Fruit fly (Drosophila melanogaster) whole organism, embryonic: ENCODE results near the gene Rassf.
A peak's percentile ranks its signal among the peaks of the same experiment; 100 is the strongest.

Experiments
- Aef1 ChIP-seq: fragments of 200-800 bp; sonication (Bioruptor generic); IDR thresholded peaks from 3 replicates; pipeline ENCODE4 v1.3.6; 2022; ENCODE audit warnings: missing biosample characterization, missing genetic modification characterization
- Awh ChIP-seq: fragments of 200-800 bp; sonication (Bioruptor generic); IDR thresholded peaks from 2 replicates; pipeline ENCODE4, ENCODE4 v1.3.6; 2022; ENCODE audit warnings: missing biosample characterization, missing genetic modification characterization
- Bdp1 ChIP-seq: fragments of 200-800 bp; sonication (Bioruptor generic); optimal IDR thresholded peaks from 3 replicates; lab custom pipeline; 2016; ENCODE audit warnings: missing biosample characterization, missing genetic modification characterization
- CG10147 ChIP-seq: fragments of 200-800 bp; sonication (Bioruptor generic); optimal IDR thresholded peaks from 2 replicates; lab custom pipeline; 2019; ENCODE audit warnings: missing biosample characterization, mild to moderate bottlenecking, missing genetic modification characterization, moderate library complexity
- CG10274 ChIP-seq: fragments of 200-800 bp; sonication (Bioruptor generic); optimal IDR thresholded peaks from 3 replicates; lab custom pipeline; 2017; ENCODE audit warnings: missing biosample characterization, mild to moderate bottlenecking, missing genetic modification characterization
- CG10543 ChIP-seq: fragments of 200-800 bp; sonication (Bioruptor generic); optimal IDR thresholded peaks from 3 replicates; lab custom pipeline; 2017; ENCODE audit warnings: missing biosample characterization, mild to moderate bottlenecking, missing genetic modification characterization, moderate library complexity
- CG11456 ChIP-seq: fragments of 200-800 bp; sonication (Bioruptor generic); IDR thresholded peaks from 3 replicates; pipeline ENCODE4 v1.3.6; 2022; ENCODE audit warnings: missing biosample characterization, missing genetic modification characterization
- CG11695 ChIP-seq: fragments of 200-800 bp; sonication (Bioruptor generic); IDR thresholded peaks from 3 replicates; pipeline ENCODE4 v1.3.6; 2022; ENCODE audit warnings: missing biosample characterization, missing genetic modification characterization
- CG11723 ChIP-seq: fragments of 200-800 bp; sonication (Bioruptor generic); optimal IDR thresholded peaks from 2 replicates; lab custom pipeline; 2017; ENCODE audit warnings: missing biosample characterization, mild to moderate bottlenecking, missing genetic modification characterization
- CG12071 ChIP-seq: fragments of 200-800 bp; sonication (Bioruptor generic); optimal IDR thresholded peaks from 3 replicates; lab custom pipeline; 2018; ENCODE audit warnings: missing biosample characterization, mild to moderate bottlenecking, missing genetic modification characterization
- CG12219 ChIP-seq: fragments of 200-800 bp; sonication (Bioruptor generic); optimal IDR thresholded peaks from 3 replicates; lab custom pipeline; 2018; ENCODE audit warnings: missing biosample characterization, mild to moderate bottlenecking, missing genetic modification characterization
- CG12391 ChIP-seq: fragments of 200-800 bp; sonication (Bioruptor generic); optimal IDR thresholded peaks from 3 replicates; lab custom pipeline; 2018; ENCODE audit warnings: missing biosample characterization, mild to moderate bottlenecking, missing genetic modification characterization, moderate library complexity
- CG15269 ChIP-seq: fragments of 200-800 bp; sonication (Bioruptor generic); optimal IDR thresholded peaks from 2 replicates; lab custom pipeline; 2018; ENCODE audit warnings: missing biosample characterization, mild to moderate bottlenecking, missing genetic modification characterization, moderate library complexity
- CG1832 ChIP-seq: fragments of 200-800 bp; sonication (Bioruptor generic); optimal IDR thresholded peaks from 2 replicates; lab custom pipeline; 2017; ENCODE audit warnings: missing biosample characterization, mild to moderate bottlenecking, missing genetic modification characterization, inconsistent platforms
- CG18619 ChIP-seq: fragments of 200-800 bp; sonication (Bioruptor generic); optimal IDR thresholded peaks from 3 replicates; lab custom pipeline; 2017; ENCODE audit warnings: missing biosample characterization, mild to moderate bottlenecking, missing genetic modification characterization
- CG2116 ChIP-seq: fragments of 200-800 bp; sonication (Bioruptor generic); optimal IDR thresholded peaks from 3 replicates; lab custom pipeline; 2018; ENCODE audit warnings: missing biosample characterization, mild to moderate bottlenecking, missing genetic modification characterization
- CG3847 ChIP-seq: fragments of 200-800 bp; sonication (Bioruptor generic); IDR thresholded peaks from 2 replicates; pipeline ENCODE4 v1.3.6; 2022; ENCODE audit warnings: missing biosample characterization, missing genetic modification characterization
- CG42726 ChIP-seq: fragments of 200-800 bp; sonication (Bioruptor generic); IDR thresholded peaks from 2 replicates; pipeline ENCODE4 v1.3.6; 2022; ENCODE audit warnings: missing biosample characterization, missing genetic modification characterization; ENCODE audit not compliant: partially characterized antibody
- Dbx ChIP-seq: fragments of 200-800 bp; sonication (Bioruptor generic); IDR thresholded peaks from 3 replicates; pipeline ENCODE4 v1.3.6; 2022; ENCODE audit warnings: missing biosample characterization, missing genetic modification characterization
- Eip74EF ChIP-seq, 2 experiments: fragments of 200-800 bp in 1 of 2; fragments of >200 bp in 1 of 2; sonication (Bioruptor generic) in 1 of 2; optimal IDR thresholded peaks; 2 replicates each; lab custom pipeline; 2017 to 2019; ENCODE audit warnings: missing biosample characterization in 2 of 2, missing genetic modification characterization in 2 of 2, mild to moderate bottlenecking in 1 of 2, moderate library complexity in 1 of 2
- Fer2 ChIP-seq: fragments of 200-800 bp; sonication (Bioruptor generic); optimal IDR thresholded peaks from 2 replicates; lab custom pipeline; 2018; ENCODE audit warnings: missing biosample characterization, mild to moderate bottlenecking, missing genetic modification characterization, moderate library complexity
- Fer3 ChIP-seq: fragments of 200-800 bp; sonication (Bioruptor generic); optimal IDR thresholded peaks from 2 replicates; lab custom pipeline; 2018; ENCODE audit warnings: missing biosample characterization, mild to moderate bottlenecking, missing genetic modification characterization, moderate library complexity
- HLH3B ChIP-seq: fragments of 200-800 bp; sonication (Bioruptor generic); IDR thresholded peaks from 2 replicates; pipeline ENCODE4 v1.3.6; 2022; ENCODE audit warnings: missing biosample characterization, missing genetic modification characterization
- Hand ChIP-seq: fragments of 200-800 bp; sonication (Bioruptor generic); optimal IDR thresholded peaks from 2 replicates; lab custom pipeline; 2017; ENCODE audit warnings: mild to moderate bottlenecking, missing biosample characterization, missing genetic modification reagents, missing genetic modification characterization
- Hmx ChIP-seq: fragments of 200-800 bp; sonication (Bioruptor generic); optimal IDR thresholded peaks from 2 replicates; lab custom pipeline; 2016; ENCODE audit warnings: missing biosample characterization, missing genetic modification characterization
- PHDP ChIP-seq: fragments of 200-800 bp; sonication (Bioruptor generic); optimal IDR thresholded peaks from 3 replicates; lab custom pipeline; 2018; ENCODE audit warnings: missing biosample characterization, mild to moderate bottlenecking, missing genetic modification characterization, moderate library complexity
- Six4 ChIP-seq: fragments of 200-800 bp; sonication (Bioruptor generic); optimal IDR thresholded peaks from 2 replicates; lab custom pipeline; 2016; ENCODE audit warnings: missing biosample characterization, missing genetic modification characterization
- Sry-β ChIP-seq: fragments of 200-800 bp; sonication (Bioruptor generic); optimal IDR thresholded peaks from 2 replicates; lab custom pipeline; 2018; ENCODE audit warnings: missing biosample characterization, mild to moderate bottlenecking, missing genetic modification characterization, moderate library complexity
- Ssrp ChIP-seq: fragments of 200-800 bp; sonication (Bioruptor generic); optimal IDR thresholded peaks from 2 replicates; lab custom pipeline; 2018; ENCODE audit warnings: missing biosample characterization, mild to moderate bottlenecking, missing genetic modification characterization, moderate library complexity
- caup ChIP-seq: fragments of 200-800 bp; sonication (Bioruptor generic); optimal IDR thresholded peaks from 3 replicates; lab custom pipeline; 2017; ENCODE audit warnings: missing biosample characterization, mild to moderate bottlenecking, missing genetic modification characterization, moderate library complexity; ENCODE audit not compliant: severe bottlenecking
- chm ChIP-seq: fragments of 200-800 bp; sonication (Bioruptor generic); IDR thresholded peaks from 2 replicates; pipeline ENCODE4 v1.3.6; 2022; ENCODE audit warnings: missing biosample characterization, missing genetic modification characterization
- corto ChIP-seq: fragments of 200-800 bp; sonication (Bioruptor generic); optimal IDR thresholded peaks from 2 replicates; lab custom pipeline; 2016; ENCODE audit warnings: missing biosample characterization, mild to moderate bottlenecking, missing genetic modification characterization, moderate library complexity
- crc ChIP-seq: fragments of 200-800 bp; sonication (Bioruptor generic); optimal IDR thresholded peaks from 2 replicates; lab custom pipeline; 2016; ENCODE audit warnings: missing biosample characterization, missing genetic modification characterization
- ewg ChIP-seq: fragments of 200-800 bp; sonication (Bioruptor generic); optimal IDR thresholded peaks from 3 replicates; lab custom pipeline; 2017; ENCODE audit warnings: mild to moderate bottlenecking, missing biosample characterization, missing genetic modification reagents, missing genetic modification characterization
- ftz-f1 ChIP-seq: fragments of 200-800 bp; sonication (Bioruptor generic); optimal IDR thresholded peaks from 2 replicates; lab custom pipeline; 2016; ENCODE audit warnings: missing biosample characterization, missing genetic modification characterization
- grau ChIP-seq: fragments of 200-800 bp; optimal IDR thresholded peaks from 3 replicates; lab custom pipeline; 2019; ENCODE audit warnings: missing biosample characterization, mild to moderate bottlenecking, missing genetic modification characterization, moderate library complexity
- grn ChIP-seq: fragments of 200-800 bp; sonication (Bioruptor generic); optimal IDR thresholded peaks from 3 replicates; lab custom pipeline; 2017; ENCODE audit warnings: missing biosample characterization, missing genetic modification characterization
- gsb ChIP-seq: fragments of 200-800 bp; sonication (Bioruptor generic); IDR thresholded peaks from 2 replicates; pipeline ENCODE4 v1.3.6; 2022; ENCODE audit warnings: missing biosample characterization, missing genetic modification characterization
- inv ChIP-seq: fragments of 200-800 bp; sonication (Bioruptor generic); IDR thresholded peaks from 2 replicates; pipeline ENCODE4 v1.3.6; 2022; ENCODE audit warnings: missing biosample characterization, missing genetic modification characterization; ENCODE audit not compliant: partially characterized antibody
- odd ChIP-seq: fragments of 200-800 bp; sonication (Bioruptor generic); optimal IDR thresholded peaks from 2 replicates; lab custom pipeline; 2017; ENCODE audit warnings: missing biosample characterization, mild to moderate bottlenecking, missing genetic modification characterization
- peb ChIP-seq: fragments of 200-800 bp; sonication (Bioruptor generic); IDR thresholded peaks from 2 replicates; pipeline ENCODE4 v1.3.6; 2022; ENCODE audit warnings: missing biosample characterization, missing genetic modification characterization
- salm ChIP-seq: fragments of 200-800 bp; sonication (Bioruptor generic); optimal IDR thresholded peaks from 2 replicates; lab custom pipeline; 2018; ENCODE audit warnings: missing biosample characterization, mild to moderate bottlenecking, missing genetic modification characterization
- slbo ChIP-seq: fragments of 200-800 bp; sonication (Bioruptor generic); IDR thresholded peaks from 2 replicates; pipeline ENCODE4 v1.3.6; 2022; ENCODE audit warnings: missing biosample characterization, missing genetic modification characterization
- sug ChIP-seq: fragments of 200-800 bp; optimal IDR thresholded peaks from 2 replicates; lab custom pipeline; 2019; ENCODE audit warnings: missing biosample characterization, mild to moderate bottlenecking, missing genetic modification characterization, moderate library complexity
- toy ChIP-seq: fragments of 200-800 bp; sonication (Bioruptor generic); IDR thresholded peaks from 2 replicates; pipeline ENCODE4 v1.3.6; 2022; ENCODE audit warnings: missing biosample characterization, missing genetic modification characterization
- trh ChIP-seq: fragments of 200-800 bp; sonication (Bioruptor generic); optimal IDR thresholded peaks from 2 replicates; lab custom pipeline; 2016; ENCODE audit warnings: missing biosample characterization, missing genetic modification characterization
- ttk ChIP-seq: fragments of 200-800 bp; sonication (Bioruptor generic); IDR thresholded peaks from 2 replicates; pipeline ENCODE4 v2.1.2; 2022; ENCODE audit warnings: missing biosample characterization, missing genetic modification characterization
- unpg ChIP-seq: fragments of 200-800 bp; sonication (Bioruptor generic); optimal IDR thresholded peaks from 3 replicates; lab custom pipeline; 2018; ENCODE audit warnings: missing biosample characterization, mild to moderate bottlenecking, missing genetic modification characterization, moderate library complexity
- wek ChIP-seq: fragments of 200-800 bp; sonication (Bioruptor generic); optimal IDR thresholded peaks from 3 replicates; lab custom pipeline; 2018; ENCODE audit warnings: missing biosample characterization, mild to moderate bottlenecking, missing genetic modification characterization, moderate library complexity
- wor ChIP-seq: fragments of 200-800 bp; sonication (Bioruptor generic); IDR thresholded peaks from 2 replicates; pipeline ENCODE4 v1.3.6; 2022; ENCODE audit warnings: missing biosample characterization, missing genetic modification characterization

The Rassf gene

DNA sequence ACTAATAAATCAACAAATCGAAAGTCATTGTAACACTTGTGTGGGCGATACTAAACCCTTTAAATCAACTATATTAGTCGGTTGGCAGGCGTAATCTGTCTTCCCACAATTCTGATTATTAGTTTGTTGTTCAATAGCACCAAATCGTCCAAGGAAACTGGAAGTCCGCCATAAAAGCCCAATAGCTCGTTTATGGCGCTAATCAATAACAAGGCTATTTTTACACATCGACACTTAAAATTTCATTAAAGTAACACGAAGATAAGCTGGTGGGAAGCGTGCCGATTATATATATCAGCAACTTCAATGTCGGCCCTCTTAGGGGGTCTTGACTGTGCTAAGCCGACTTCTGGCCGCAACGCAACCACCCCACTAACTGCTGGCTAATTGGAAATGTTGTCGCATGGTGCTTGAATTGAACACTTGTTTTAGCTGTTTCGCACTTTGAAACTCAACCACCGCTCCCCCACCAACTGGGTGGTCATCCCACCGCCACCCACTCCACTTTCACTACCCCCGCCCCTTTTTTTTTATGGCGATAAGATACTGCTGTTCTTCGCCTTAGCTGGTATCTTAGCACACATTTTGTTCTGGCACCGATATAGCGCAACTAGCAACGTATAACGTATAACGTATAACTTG is 21.4 kb upstream of the Rassf start (continued):
- TF ChIP-seq CG10274 (GFP tag; lab: Kevin White, UChicago) (no peak), salm (no peak), CG42726 (GFP tag; lab: Robert Waterston, UW) (no peak), CG3847 (no peak), grau (tag; lab: Kevin White, UChicago) (peak; percentile 38), CG12391 (tag; lab: Kevin White, UChicago) (no peak), odd (GFP tag; lab: Kevin White, UChicago) (no peak), CG10543 (GFP tag; lab: Kevin White, UChicago) (peak; percentile 49), ewg (no peak), Dbx (no peak), unpg (GFP tag; lab: Kevin White, UChicago) (peak; percentile 15), slbo (GFP tag; lab: Robert Waterston, UW) (no peak), CG11723 (GFP tag; lab: Kevin White, UChicago) (no peak), CG11695 (GFP tag; lab: Robert Waterston, UW) (no peak), Eip74EF (GFP tag; optimal IDR thresholded peaks at IDR 0.05; lab: Kevin White, UChicago) (peak in 1 of 2 experiments; percentile 30), PHDP (tag; lab: Kevin White, UChicago) (peak; percentile 43), corto (no peak), HLH3B (no peak), toy (GFP tag; lab: Robert Waterston, UW) (no peak), Hmx (GFP tag; lab: Kevin White, UChicago) (no peak), CG15269 (peak; percentile 42), wor (no peak), wek (GFP tag; lab: Kevin White, UChicago) (no peak), inv (GFP tag; lab: Robert Waterston, UW) (no peak), caup (GFP tag; lab: Kevin White, UChicago) (peak; percentile 1), Aef1 (GFP tag; lab: Robert Waterston, UW) (no peak), ftz-f1 (GFP tag; lab: Kevin White, UChicago) (no peak), peb (GFP tag; lab: Robert Waterston, UW) (no peak), CG18619 (GFP tag; lab: Kevin White, UChicago) (no peak), CG1832 (GFP tag; lab: Kevin White, UChicago) (no peak), CG10147 (GFP tag; lab: Kevin White, UChicago) (no peak), Fer3 (peak; percentile 6), Hand (peak; percentile 5), CG12071 (GFP tag; lab: Kevin White, UChicago) (peak; percentile 46), Ssrp (tag; lab: Kevin White, UChicago) (no peak), chm (GFP tag; lab: Robert Waterston, UW) (no peak), Six4 (GFP tag; lab: Kevin White, UChicago) (no peak), Sry-β (GFP tag; lab: Kevin White, UChicago) (no peak), grn (no peak), sug (peak; percentile 93), Bdp1 (GFP tag; lab: Kevin White, UChicago) (no peak), crc (GFP tag; lab: Kevin White, UChicago) (no peak), CG2116 (GFP tag; lab: Kevin White, UChicago) (no peak), trh (GFP tag; lab: Kevin White, UChicago) (no peak), ttk (GFP tag; lab: Robert Waterston, UW) (no peak), CG11456 (GFP tag; lab: Robert Waterston, UW) (no peak), Awh (GFP tag; lab: Robert Waterston, UW) (no peak), CG12219 (GFP tag; lab: Kevin White, UChicago) (peak; percentile 2), Fer2 (tag; lab: Kevin White, UChicago) (no peak), gsb (GFP tag; lab: Robert Waterston, UW) (no peak)
